Fruit fly (Drosophila melanogaster) whole organism, wandering third instar larva: ENCODE data around the gene CG15365.

Experiments used
- Dfd ChIP-seq: fragments of >200 bp; optimal IDR thresholded peaks from 2 replicates; lab custom pipeline; 2017; ENCODE audit warnings: missing biosample characterization, missing genetic modification characterization
- Hr78 ChIP-seq: fragments of >200 bp; optimal IDR thresholded peaks from 2 replicates; lab custom pipeline; 2017; ENCODE audit warnings: missing biosample characterization, missing genetic modification characterization
- Hr83 ChIP-seq: fragments of 200-300 bp; sonication (Bioruptor generic); optimal IDR thresholded peaks from 2 replicates; lab custom pipeline; 2016; ENCODE audit warnings: missing biosample characterization, mild to moderate bottlenecking, missing genetic modification characterization, moderate library complexity; ENCODE audit not compliant: poor library complexity, severe bottlenecking
- Jra ChIP-seq: sonication (Bioruptor generic); optimal IDR thresholded peaks from 2 replicates; lab custom pipeline; 2016; ENCODE audit warnings: missing biosample characterization, missing genetic modification characterization
- Myc ChIP-seq: fragments of >200 bp; optimal IDR thresholded peaks from 2 replicates; lab custom pipeline; 2017
- OdsH ChIP-seq: fragments of 200-800 bp; sonication (Bioruptor generic); optimal IDR thresholded peaks from 2 replicates; lab custom pipeline; 2016; ENCODE audit warnings: missing biosample characterization, mild to moderate bottlenecking, missing genetic modification characterization
- dmrt93B ChIP-seq: fragments of 200-800 bp; sonication (Bioruptor generic); optimal IDR thresholded peaks from 2 replicates; lab custom pipeline; 2018; ENCODE audit warnings: missing biosample characterization, mild to moderate bottlenecking, missing genetic modification characterization
- ey ChIP-seq: fragments of 200-800 bp; sonication (Bioruptor generic); optimal IDR thresholded peaks from 2 replicates; lab custom pipeline; 2016; ENCODE audit warnings: missing biosample characterization, missing genetic modification characterization
- fru ChIP-seq: fragments of 200-800 bp; sonication (Bioruptor generic); optimal IDR thresholded peaks from 3 replicates; lab custom pipeline; 2016; ENCODE audit warnings: missing biosample characterization, mild to moderate bottlenecking, missing genetic modification characterization
- h ChIP-seq: fragments of 200-800 bp; sonication (Bioruptor generic); optimal IDR thresholded peaks from 3 replicates; lab custom pipeline; 2016; ENCODE audit warnings: missing biosample characterization, mild to moderate bottlenecking, missing genetic modification characterization
- jim ChIP-seq: fragments of 175-275, 200-325 bp; sonication (Bioruptor generic); optimal IDR thresholded peaks from 2 replicates; lab custom pipeline; 2016; ENCODE audit warnings: missing biosample characterization, mild to moderate bottlenecking, missing genetic modification characterization
- pan ChIP-seq: fragments of >200 bp; optimal IDR thresholded peaks from 2 replicates; lab custom pipeline; 2017
- sage ChIP-seq: fragments of 200-800 bp; sonication (Bioruptor generic); optimal IDR thresholded peaks from 2 replicates; lab custom pipeline; 2016; ENCODE audit warnings: missing biosample characterization, mild to moderate bottlenecking, missing genetic modification characterization
- usp ChIP-seq: fragments of >200 bp; optimal IDR thresholded peaks from 2 replicates; lab custom pipeline; 2017; ENCODE audit warnings: missing biosample characterization, missing genetic modification characterization

DNA sequence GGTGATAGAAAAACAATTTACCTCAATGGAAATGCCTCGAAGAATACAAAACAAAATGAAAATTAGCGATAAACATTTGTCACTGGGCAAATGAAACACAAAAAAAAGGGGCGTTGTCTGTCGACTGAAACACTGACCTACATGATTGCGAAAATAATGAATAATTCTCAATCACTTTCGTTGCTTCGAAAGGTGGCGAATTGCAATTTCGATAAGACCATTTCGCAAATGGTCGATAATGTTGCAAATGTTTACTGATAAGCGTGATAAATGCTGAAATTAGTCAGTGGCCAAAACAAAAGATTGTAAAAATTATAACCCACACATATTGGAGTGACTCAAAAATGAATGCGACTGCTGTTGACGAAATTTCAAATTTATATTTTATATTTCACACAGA lies 31.7 kb downstream of the CG15365 start:
- no peak for TF ChIP-seq jim (GFP tag; lab: Kevin White, UChicago)
- no peak for TF ChIP-seq sage (GFP tag; lab: Kevin White, UChicago)
- TF ChIP-seq Hr83 (GFP tag; lab: Kevin White, UChicago) = no peak
- no peak for TF ChIP-seq ey (GFP tag; lab: Kevin White, UChicago)
- no peak for TF ChIP-seq usp (GFP tag; lab: Kevin White, UChicago)
- TF ChIP-seq h (GFP tag; lab: Kevin White, UChicago) = no peak
- TF ChIP-seq pan = no peak
- no peak for TF ChIP-seq OdsH (GFP tag; lab: Kevin White, UChicago)
- TF ChIP-seq Myc = no peak
- no peak for TF ChIP-seq Jra
- no peak for TF ChIP-seq Hr78 (GFP tag; lab: Kevin White, UChicago)
- TF ChIP-seq Dfd (GFP tag; lab: Kevin White, UChicago) = no peak
- no peak for TF ChIP-seq dmrt93B (GFP tag; lab: Kevin White, UChicago)
- TF ChIP-seq fru = no peak
